Worm (Caenorhabditis elegans) whole organism, late embryonic: ENCODE results near the gene cpx-2.
A peak's percentile ranks its signal among the peaks of the same experiment; 100 is the strongest.

Experiments
- K09A11.1 ChIP-seq: sonication (generic microtip); optimal IDR thresholded peaks from 2 replicates; lab custom pipeline; 2017; ENCODE audit warnings: antibody characterized with exemption, mild to moderate bottlenecking, missing genetic modification characterization, missing compliant biosample characterization; ENCODE audit not compliant: insufficient read depth
- ahr-1 ChIP-seq: sonication (generic microtip); optimal IDR thresholded peaks from 2 replicates; lab custom pipeline; 2016; ENCODE audit warnings: missing genetic modification characterization, missing compliant biosample characterization
- ama-1 ChIP-seq: fragments of 150-350 bp; optimal IDR thresholded peaks from 2 replicates; lab custom pipeline; 2014
- fkh-6 ChIP-seq: sonication (generic microtip); optimal IDR thresholded peaks from 2 replicates; lab custom pipeline; 2016; ENCODE audit warnings: missing genetic modification characterization, missing compliant biosample characterization
- hlh-30 ChIP-seq: sonication (generic microtip); optimal IDR thresholded peaks from 2 replicates; lab custom pipeline; 2017; ENCODE audit warnings: antibody characterized with exemption, missing genetic modification characterization, missing compliant biosample characterization; ENCODE audit not compliant: insufficient read depth
- hlh-6 ChIP-seq: sonication (generic microtip); optimal IDR thresholded peaks from 2 replicates; lab custom pipeline; 2016; ENCODE audit warnings: missing genotype, missing genetic modification characterization, missing compliant biosample characterization
- mec-3 ChIP-seq: sonication (generic microtip); optimal IDR thresholded peaks from 2 replicates; lab custom pipeline; 2016; ENCODE audit warnings: borderline replicate concordance, missing genetic modification characterization, missing compliant biosample characterization
- nhr-11 ChIP-seq: fragments of 150-350 bp; optimal IDR thresholded peaks from 2 replicates; lab custom pipeline; 2014; ENCODE audit warnings: missing biosample characterization, missing genetic modification characterization
- tbx-2 ChIP-seq: sonication (generic microtip); optimal IDR thresholded peaks from 2 replicates; lab custom pipeline; 2016; ENCODE audit warnings: missing genetic modification characterization, missing compliant biosample characterization
- unc-55 ChIP-seq: sonication (generic microtip); optimal IDR thresholded peaks from 2 replicates; lab custom pipeline; 2017; ENCODE audit warnings: missing biosample characterization, missing genetic modification reagents, missing genetic modification characterization
- ztf-16 ChIP-seq: sonication (generic microtip); optimal IDR thresholded peaks from 2 replicates; lab custom pipeline; 2017; ENCODE audit warnings: missing genetic modification characterization, missing compliant biosample characterization

ce11 chrX:13113457-13113856, 42.4 kb upstream of the cpx-2 start, which contains the start of gene F17H10.2:
- TF ChIP-seq ahr-1 (tag; lab: Kevin White, UChicago) (no peak), fkh-6 (tag; lab: Kevin White, UChicago) (no peak), mec-3 (tag; lab: Kevin White, UChicago) (no peak), tbx-2 (no peak), hlh-30 (tag; lab: Kevin White, UChicago) (peak; percentile 14), ama-1 (lab: Kevin White, UChicago) (no peak), nhr-11 (tag; lab: Kevin White, UChicago) (no peak), hlh-6 (tag; lab: Kevin White, UChicago) (no peak), ztf-16 (tag; lab: Kevin White, UChicago) (no peak), K09A11.1 (tag; lab: Kevin White, UChicago) (no peak), unc-55 (GFP tag; lab: Kevin White, UChicago) (no peak)
